Worm (Caenorhabditis elegans) whole organism, early embryonic: ENCODE measurements around the gene F47B10.9.

Experiments
- B0310.2 ChIP-seq: sonication (generic microtip); optimal IDR thresholded peaks from 2 replicates; lab custom pipeline; 2016; ENCODE audit warnings: mild to moderate bottlenecking, missing genetic modification characterization, missing compliant biosample characterization
- aly-1 ChIP-seq: sonication (generic microtip); optimal IDR thresholded peaks from 2 replicates; lab custom pipeline; 2016; ENCODE audit warnings: missing genetic modification characterization, missing compliant biosample characterization
- ama-1 ChIP-seq: fragments of 150-350 bp; optimal IDR thresholded peaks from 2 replicates; lab custom pipeline; 2014
- ceh-13 ChIP-seq: fragments of 200-800 bp; sonication (Bioruptor generic); optimal IDR thresholded peaks from 2 replicates; lab custom pipeline; 2018; ENCODE audit warnings: mild to moderate bottlenecking, missing genetic modification characterization, missing compliant biosample characterization
- sea-1 ChIP-seq: fragments of 200-800 bp; sonication (Bioruptor generic); conservative IDR thresholded peaks from 2 replicates; pipeline ENCODE4 v1.3.6; 2022; ENCODE audit warnings: missing genetic modification characterization, missing compliant biosample characterization
- tbx-37 ChIP-seq: fragments of 200-800 bp; sonication (Bioruptor generic); conservative IDR thresholded peaks from 2 replicates; pipeline ENCODE4 v1.3.6; 2022; ENCODE audit warnings: missing genetic modification reagents, missing genetic modification characterization, missing compliant biosample characterization

ce11 chrX:10885872-10886271 lies 28.0 kb downstream of the F47B10.9 start, which contains the start of gene T21E8.5:
- TF ChIP-seq ama-1 (lab: Kevin White, UChicago) (no peak), tbx-37 (GFP tag; lab: Robert Waterston, UW) (no peak), ceh-13 (GFP tag; lab: Kevin White, UChicago) (no peak), B0310.2 (no peak), sea-1 (no peak), aly-1 (tag; lab: Kevin White, UChicago) (no peak)
